Worm (Caenorhabditis elegans): ENCODE results near the gene F13B12.6.

Gene F13B12.6

DNA sequence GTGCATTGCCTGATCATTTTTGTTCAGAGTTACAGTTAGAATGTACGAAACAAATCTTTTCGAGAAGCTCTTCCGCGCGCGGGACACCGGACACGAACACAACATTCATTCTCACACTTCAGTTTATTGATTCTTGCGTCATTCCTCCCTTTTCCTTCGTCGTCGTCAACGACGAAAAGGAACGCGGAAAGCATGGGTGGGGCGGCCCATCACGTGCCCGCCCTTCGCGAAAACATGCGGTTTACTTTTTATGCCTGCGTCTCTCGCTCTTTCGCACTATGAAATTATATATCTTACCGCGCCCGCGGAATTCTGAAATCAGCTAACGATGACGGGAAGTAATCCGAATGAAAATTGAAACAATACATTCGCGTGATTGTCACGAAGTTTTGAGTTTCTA is 37.1 kb downstream of the F13B12.6 start:
- TF ChIP-seq F22D6.2 (tag; optimal IDR thresholded peaks at IDR 0.05), result no peak
- TF ChIP-seq zfh-2 (GFP tag; conservative IDR thresholded peaks at IDR 0.05), result peak; percentile 67; the same call in 1 of the 2 replicates
- TF ChIP-seq sptf-2 (GFP tag; optimal IDR thresholded peaks at IDR 0.05), result no peak
- peak; percentile 35; the same call in 1 of the 2 replicates for TF ChIP-seq lir-1 (GFP tag; conservative IDR thresholded peaks at IDR 0.05)
- TF ChIP-seq ceh-79 (tag; optimal IDR thresholded peaks at IDR 0.05), result no peak
- TF ChIP-seq unc-62 (GFP tag; optimal IDR thresholded peaks at IDR 0.05), result no peak
- peak; percentile 67 for TF ChIP-seq xnd-1 (tag; optimal IDR thresholded peaks at IDR 0.05)
- no peak for TF ChIP-seq athp-1 (tag; optimal IDR thresholded peaks at IDR 0.05)
- TF ChIP-seq dpff-1 (tag; optimal IDR thresholded peaks at IDR 0.05), result no peak
- no peak for TF ChIP-seq cebp-1 (GFP tag; IDR thresholded peaks at IDR 0.05)
- TF ChIP-seq cebp-1 (tag; optimal IDR thresholded peaks at IDR 0.05), result peak; percentile 74
- TF ChIP-seq snpc-1.3 (tag; optimal IDR thresholded peaks at IDR 0.05; ENCODE audit: insufficient read depth), result no peak
- no peak for TF ChIP-seq lsy-27 (tag; optimal IDR thresholded peaks at IDR 0.05; ENCODE audit: borderline replicate concordance, insufficient read depth)
- TF ChIP-seq unc-130 (GFP tag; optimal IDR thresholded peaks at IDR 0.05), result no peak
- TF ChIP-seq ztf-18 (tag; optimal IDR thresholded peaks at IDR 0.05), result no peak
- no peak for TF ChIP-seq K12H6.12 (tag; optimal IDR thresholded peaks at IDR 0.05)
- TF ChIP-seq efl-1 (GFP tag; optimal IDR thresholded peaks at IDR 0.05), result peak; percentile 70
- TF ChIP-seq hlh-26 (GFP tag; conservative IDR thresholded peaks at IDR 0.05), result no peak
- no peak for TF ChIP-seq zim-3 (tag; optimal IDR thresholded peaks at IDR 0.05)
- TF ChIP-seq atf-7 (tag; optimal IDR thresholded peaks at IDR 0.05), result no peak
- TF ChIP-seq rpc-1 (optimal IDR thresholded peaks at IDR 0.05), result no peak
- TF ChIP-seq rpc-1 (tag; optimal IDR thresholded peaks at IDR 0.05), result no peak
- TF ChIP-seq ztf-25 (GFP tag; IDR thresholded peaks at IDR 0.05), result no peak
- peak; percentile 33; the same call in 1 of the 2 replicates for TF ChIP-seq rcor-1 (GFP tag; IDR thresholded peaks at IDR 0.05)
- peak; percentile 48 for TF ChIP-seq lin-40 (tag; optimal IDR thresholded peaks at IDR 0.05)
- no peak for TF ChIP-seq aptf-2 (GFP tag; conservative IDR thresholded peaks at IDR 0.05)
- TF ChIP-seq nfya-2 (GFP tag; IDR thresholded peaks at IDR 0.05), result no peak
- no peak for TF ChIP-seq attf-6 (GFP tag; IDR thresholded peaks at IDR 0.05)
- peak; percentile 1 for TF ChIP-seq chd-7 (tag; optimal IDR thresholded peaks at IDR 0.05)
- no peak for TF ChIP-seq attf-3 (GFP tag; conservative IDR thresholded peaks at IDR 0.05)
- TF ChIP-seq Y95B8A.8 (GFP tag; IDR thresholded peaks at IDR 0.05), result no peak; the same call in 1 of the 2 replicates
- no peak for TF ChIP-seq egrh-3 (GFP tag; IDR thresholded peaks at IDR 0.05)
- no peak for TF ChIP-seq repo-1 (tag; optimal IDR thresholded peaks at IDR 0.05)
- TF ChIP-seq bed-2 (GFP tag; IDR thresholded peaks at IDR 0.05), result no peak
- no peak for TF ChIP-seq tbx-9 (tag; optimal IDR thresholded peaks at IDR 0.05; ENCODE audit: borderline replicate concordance)
- no peak for TF ChIP-seq dpl-1 (GFP tag; optimal IDR thresholded peaks at IDR 0.05)
- no peak for TF ChIP-seq ceh-40 (GFP tag; IDR thresholded peaks at IDR 0.05)
- no peak for TF ChIP-seq Y79H2A.3 (GFP tag; conservative IDR thresholded peaks at IDR 0.05)
- no peak for TF ChIP-seq ama-1 (optimal IDR thresholded peaks at IDR 0.05)
- TF ChIP-seq ama-1 (GFP tag; optimal IDR thresholded peaks at IDR 0.05), result no peak
- no peak for TF ChIP-seq ceh-91 (GFP tag; IDR thresholded peaks at IDR 0.05)
- TF ChIP-seq Y56A3A.18 (GFP tag; IDR thresholded peaks at IDR 0.05), result peak; percentile 82; the same call in 1 of the 2 replicates
- TF ChIP-seq ztf-6 (GFP tag; IDR thresholded peaks at IDR 0.05), result no peak
- peak; percentile 27 for TF ChIP-seq ztf-26 (tag; optimal IDR thresholded peaks at IDR 0.05)
- TF ChIP-seq pbrm-1 (GFP tag; IDR thresholded peaks at IDR 0.05), result 0 out of 2 replicates have a peak, but pooled peaks have one; percentile 32
- no peak for TF ChIP-seq K11D2.4 (GFP tag; IDR thresholded peaks at IDR 0.05)
- no peak for TF ChIP-seq mel-28 (tag; optimal IDR thresholded peaks at IDR 0.05; ENCODE audit: borderline replicate concordance)
- peak; percentile 80 for TF ChIP-seq madf-6 (GFP tag; IDR thresholded peaks at IDR 0.05)
- peak; percentile 1 for TF ChIP-seq nhr-80 (tag; optimal IDR thresholded peaks at IDR 0.05)
- no peak for TF ChIP-seq egl-18 (GFP tag; IDR thresholded peaks at IDR 0.05)
- TF ChIP-seq Y53G8AR.9 (GFP tag; conservative IDR thresholded peaks at IDR 0.05), result no peak

Measured in whole organism, young adult.